Worm (Caenorhabditis elegans) whole organism, L2 larva: Measurements from ENCODE around the gene gskl-1.
A peak's percentile ranks its signal among the peaks of the same experiment; 100 is the strongest.

Source experiments
- C34F6.9 ChIP-seq: fragments of 150-350 bp; optimal IDR thresholded peaks from 2 replicates; lab custom pipeline; 2014; ENCODE audit warnings: missing biosample characterization, missing genetic modification characterization
- F13H6.1 ChIP-seq: sonication (generic microtip); optimal IDR thresholded peaks from 2 replicates; lab custom pipeline; 2016; ENCODE audit warnings: missing genetic modification characterization, missing compliant biosample characterization
- Y55F3AM.14 ChIP-seq: fragments of 200-800 bp; sonication (Bioruptor generic); optimal IDR thresholded peaks from 2 replicates; lab custom pipeline; 2018; ENCODE audit warnings: mild to moderate bottlenecking, missing genetic modification characterization, missing compliant biosample characterization
- ZK546.5 ChIP-seq: sonication (generic microtip); optimal IDR thresholded peaks from 2 replicates; lab custom pipeline; 2017; ENCODE audit warnings: missing biosample characterization, missing genetic modification characterization
- aly-2 ChIP-seq: fragments of 150-350 bp; optimal IDR thresholded peaks from 2 replicates; lab custom pipeline; 2014; ENCODE audit warnings: missing biosample characterization, missing genetic modification characterization
- ama-1 ChIP-seq: fragments of 150-350 bp; optimal IDR thresholded peaks from 2 replicates; lab custom pipeline; 2018; ENCODE audit warnings: inconsistent platforms
- blmp-1 ChIP-seq: sonication (generic microtip); optimal IDR thresholded peaks from 2 replicates; lab custom pipeline; 2017; ENCODE audit warnings: missing genetic modification characterization, mild to moderate bottlenecking, missing compliant biosample characterization, antibody characterized with exemption, moderate library complexity; ENCODE audit not compliant: insufficient read depth
- crh-2 ChIP-seq: sonication (generic microtip); optimal IDR thresholded peaks from 2 replicates; lab custom pipeline; 2017; ENCODE audit warnings: missing biosample characterization, missing genetic modification characterization
- dmd-4 ChIP-seq: sonication (generic microtip); optimal IDR thresholded peaks from 2 replicates; lab custom pipeline; 2017; ENCODE audit warnings: missing biosample characterization, missing genetic modification characterization
- egl-27 ChIP-seq: sonication (generic microtip); optimal IDR thresholded peaks from 3 replicates; lab custom pipeline; 2017; ENCODE audit warnings: missing biosample characterization, missing genetic modification reagents, missing genetic modification characterization
- elt-3 ChIP-seq: sonication (generic microtip); optimal IDR thresholded peaks from 2 replicates; lab custom pipeline; 2017; ENCODE audit warnings: missing biosample characterization, missing genetic modification characterization
- fos-1 ChIP-seq: fragments of 150-350 bp; optimal IDR thresholded peaks from 2 replicates; lab custom pipeline; 2014; ENCODE audit warnings: missing biosample characterization, missing genetic modification characterization
- gmeb-1 ChIP-seq: fragments of 150-350 bp; optimal IDR thresholded peaks from 2 replicates; lab custom pipeline; 2014; ENCODE audit warnings: missing biosample characterization, missing genetic modification characterization
- lin-13 ChIP-seq: fragments of 150-350 bp; optimal IDR thresholded peaks from 2 replicates; lab custom pipeline; 2014; ENCODE audit warnings: missing biosample characterization, missing genetic modification reagents, missing genetic modification characterization
- lin-39 ChIP-seq: fragments of 150-350 bp; optimal IDR thresholded peaks from 2 replicates; lab custom pipeline; 2014; ENCODE audit warnings: missing biosample characterization, missing genetic modification reagents, missing genetic modification characterization
- lsy-2 ChIP-seq, 2 experiments: fragments of 150-350 bp in 1 of 2; sonication (generic microtip) in 1 of 2; optimal IDR thresholded peaks; 2 replicates each; lab custom pipeline; 2014 to 2017; ENCODE audit warnings: missing biosample characterization in 2 of 2, missing genetic modification characterization in 2 of 2
- mab-5 ChIP-seq: fragments of 150-350 bp; optimal IDR thresholded peaks from 2 replicates; lab custom pipeline; 2014; ENCODE audit warnings: missing biosample characterization, missing genetic modification characterization
- mdl-1 ChIP-seq, 2 experiments: fragments of 150-350 bp in 1 of 2; sonication (generic microtip) in 1 of 2; optimal IDR thresholded peaks; 2 replicates each; lab custom pipeline; 2017; ENCODE audit warnings: missing biosample characterization in 2 of 2, missing genetic modification characterization in 2 of 2
- nhr-10 ChIP-seq: sonication (generic microtip); optimal IDR thresholded peaks from 2 replicates; lab custom pipeline; 2017; ENCODE audit warnings: missing biosample characterization, missing genetic modification characterization
- nhr-11 ChIP-seq: fragments of 150-350 bp; optimal IDR thresholded peaks from 2 replicates; lab custom pipeline; 2014; ENCODE audit warnings: missing biosample characterization, missing genetic modification characterization
- nhr-12 ChIP-seq: fragments of 150-350 bp; optimal IDR thresholded peaks from 2 replicates; lab custom pipeline; 2014; ENCODE audit warnings: missing biosample characterization, missing genetic modification characterization
- nhr-129 ChIP-seq: fragments of 150-350 bp; optimal IDR thresholded peaks from 2 replicates; lab custom pipeline; 2014; ENCODE audit warnings: missing biosample characterization, missing genetic modification characterization
- nhr-21 ChIP-seq: fragments of 150-350 bp; optimal IDR thresholded peaks from 2 replicates; lab custom pipeline; 2014; ENCODE audit warnings: missing biosample characterization, missing genetic modification characterization
- nhr-237 ChIP-seq: fragments of 150-350 bp; optimal IDR thresholded peaks from 2 replicates; lab custom pipeline; 2014; ENCODE audit warnings: missing biosample characterization, missing genetic modification characterization
- nhr-25 ChIP-seq: fragments of 150-350 bp; sonication (generic microtip); optimal IDR thresholded peaks from 3 replicates; lab custom pipeline; 2014; ENCODE audit warnings: missing biosample characterization, missing genetic modification characterization
- nhr-6 ChIP-seq: fragments of 150-350 bp; optimal IDR thresholded peaks from 2 replicates; lab custom pipeline; 2014; ENCODE audit warnings: missing biosample characterization, missing genetic modification characterization
- nhr-77 ChIP-seq: fragments of 150-350 bp; optimal IDR thresholded peaks from 2 replicates; lab custom pipeline; 2014; ENCODE audit warnings: missing biosample characterization, missing genetic modification characterization
- peb-1 ChIP-seq: fragments of 150-350 bp; optimal IDR thresholded peaks from 2 replicates; lab custom pipeline; 2014; ENCODE audit warnings: missing biosample characterization, missing genetic modification characterization
- sem-4 ChIP-seq: fragments of 150-350 bp; optimal IDR thresholded peaks from 2 replicates; lab custom pipeline; 2014; ENCODE audit warnings: missing biosample characterization, missing genetic modification reagents, missing genetic modification characterization
- sma-3 ChIP-seq: sonication (generic microtip); optimal IDR thresholded peaks from 2 replicates; lab custom pipeline; 2016; ENCODE audit warnings: missing genetic modification reagents, missing genetic modification characterization, missing compliant biosample characterization
- unc-39 ChIP-seq: fragments of 150-350 bp; optimal IDR thresholded peaks from 2 replicates; lab custom pipeline; 2014; ENCODE audit warnings: missing biosample characterization, missing genetic modification characterization
- unc-55 ChIP-seq: fragments of 150-350 bp; sonication (generic microtip); optimal IDR thresholded peaks from 3 replicates; lab custom pipeline; 2014; ENCODE audit warnings: missing biosample characterization, missing genetic modification reagents, missing genetic modification characterization
- unc-62 ChIP-seq: fragments of 150-350 bp; optimal IDR thresholded peaks from 2 replicates; lab custom pipeline; 2014; ENCODE audit warnings: missing biosample characterization, missing genetic modification reagents, missing genetic modification characterization
- zag-1 ChIP-seq: fragments of 150-350 bp; optimal IDR thresholded peaks from 2 replicates; lab custom pipeline; 2014; ENCODE audit warnings: missing biosample characterization, missing genetic modification characterization
- ztf-1 ChIP-seq: fragments of 200-800 bp; sonication (Bioruptor generic); conservative IDR thresholded peaks from 2 replicates; pipeline ENCODE4 v1.3.6; 2022; ENCODE audit warnings: missing genetic modification characterization, missing compliant biosample characterization
- ztf-4 ChIP-seq: fragments of 150-350 bp; optimal IDR thresholded peaks from 2 replicates; lab custom pipeline; 2014; ENCODE audit warnings: missing biosample characterization, missing genetic modification characterization

gskl-1 gene

ce11 chrII:10955114-10955513 is 7.8 kb downstream of the gskl-1 start:
- TF ChIP-seq unc-55 (no peak), nhr-21 (tag; lab: Kevin White, UChicago) (no peak), lin-13 (no peak), dmd-4 (tag; lab: Kevin White, UChicago) (no peak), lsy-2 (tag; optimal IDR thresholded peaks at IDR 0.05; lab: Kevin White, UChicago) (no peak), fos-1 (no peak), lin-39 (no peak), sem-4 (tag; lab: Kevin White, UChicago) (no peak), nhr-77 (tag; lab: Kevin White, UChicago) (no peak), mab-5 (no peak)

- no peak for TF ChIP-seq ztf-1 (GFP tag; lab: Robert Waterston, UW)
- no peak for TF ChIP-seq C34F6.9 (tag; lab: Kevin White, UChicago)
- TF ChIP-seq unc-39 (tag; lab: Kevin White, UChicago) = no peak
- TF ChIP-seq ztf-4 (tag; lab: Kevin White, UChicago) = no peak
- no peak for TF ChIP-seq nhr-6 (tag; lab: Kevin White, UChicago)
- TF ChIP-seq Y55F3AM.14 = no peak
- no peak for TF ChIP-seq F13H6.1 (tag; lab: Kevin White, UChicago)
- TF ChIP-seq lin-39 = no peak
- TF ChIP-seq nhr-129 (tag; lab: Kevin White, UChicago) = no peak
- TF ChIP-seq lin-13 = no peak
- TF ChIP-seq egl-27 (tag; lab: Kevin White, UChicago) = no peak
- TF ChIP-seq unc-55 = no peak
- no peak for TF ChIP-seq nhr-237 (tag; lab: Kevin White, UChicago)
- no peak for TF ChIP-seq mdl-1 (tag; optimal IDR thresholded peaks at IDR 0.05; lab: Kevin White, UChicago)
Measured at ce11 chrII:10956793-10957192, 9.4 kb downstream of the gskl-1 start, which contains the start of gene R03D7.8. Gene R03D7.8, minus strand, starts transcription at chrII:10956893.

- no peak for TF ChIP-seq gmeb-1
- TF ChIP-seq nhr-77 (tag; lab: Kevin White, UChicago) = no peak
- no peak for TF ChIP-seq dmd-4 (tag; lab: Kevin White, UChicago)
- no peak for TF ChIP-seq nhr-10 (tag; lab: Kevin White, UChicago)
- TF ChIP-seq unc-55 = peak; percentile 35
- TF ChIP-seq crh-2 (tag; lab: Kevin White, UChicago) = no peak
- TF ChIP-seq lin-39 = no peak
- no peak for TF ChIP-seq ZK546.5 (tag; lab: Kevin White, UChicago)
- TF ChIP-seq zag-1 (tag; lab: Kevin White, UChicago) = peak; percentile 55
- TF ChIP-seq elt-3 = no peak
- no peak for TF ChIP-seq egl-27 (tag; lab: Kevin White, UChicago)
- TF ChIP-seq nhr-25 (tag; lab: Kevin White, UChicago) = no peak
- no peak for TF ChIP-seq unc-39 (tag; lab: Kevin White, UChicago)
- no peak for TF ChIP-seq sma-3 (GFP tag; lab: Kevin White, UChicago)
- no peak for TF ChIP-seq aly-2 (tag; lab: Kevin White, UChicago)
- no peak for TF ChIP-seq peb-1
- TF ChIP-seq nhr-12 (tag; lab: Kevin White, UChicago) = no peak
- no peak for TF ChIP-seq ztf-1 (GFP tag; lab: Robert Waterston, UW)
- TF ChIP-seq nhr-129 (tag; lab: Kevin White, UChicago) = no peak
- TF ChIP-seq unc-62 = no peak
- no peak for TF ChIP-seq C34F6.9 (tag; lab: Kevin White, UChicago)
- TF ChIP-seq nhr-11 (tag; lab: Kevin White, UChicago) = no peak
- TF ChIP-seq mdl-1 (tag; optimal IDR thresholded peaks at IDR 0.05; lab: Kevin White, UChicago) = no peak
- TF ChIP-seq ama-1 = no peak
- TF ChIP-seq mab-5 = peak; percentile 56
- no peak for TF ChIP-seq blmp-1
- TF ChIP-seq nhr-6 (tag; lab: Kevin White, UChicago) = no peak
Measured at ce11 chrII:10959138-10959537, 11.8 kb downstream of the gskl-1 start.

ce11 chrII:10959676-10960075 is 12.3 kb downstream of the gskl-1 start:
- TF ChIP-seq ztf-4 (tag; lab: Kevin White, UChicago) (no peak), ZK546.5 (tag; lab: Kevin White, UChicago) (no peak), lin-39 (no peak), lsy-2 (tag; optimal IDR thresholded peaks at IDR 0.05; lab: Kevin White, UChicago) (no peak), zag-1 (tag; lab: Kevin White, UChicago) (no peak), nhr-237 (tag; lab: Kevin White, UChicago) (no peak), crh-2 (tag; lab: Kevin White, UChicago) (no peak), ztf-1 (GFP tag; lab: Robert Waterston, UW) (no peak)
